Fruit fly (Drosophila melanogaster) whole organism, embryonic: Measurements from ENCODE around the gene CG6398.

Experiments used
- Awh ChIP-seq: fragments of 200-800 bp; sonication (Bioruptor generic); IDR thresholded peaks from 2 replicates; pipeline ENCODE4, ENCODE4 v1.3.6; 2022; ENCODE audit warnings: missing biosample characterization, missing genetic modification characterization
- B-H2 ChIP-seq: fragments of 200-800 bp; sonication (Bioruptor generic); optimal IDR thresholded peaks from 2 replicates; lab custom pipeline; 2018; ENCODE audit warnings: missing biosample characterization, mild to moderate bottlenecking, missing genetic modification characterization
- C15 ChIP-seq: fragments of 200-800 bp; sonication (Bioruptor generic); IDR thresholded peaks from 3 replicates; pipeline ENCODE4 v1.3.6; 2022; ENCODE audit warnings: missing biosample characterization, missing genetic modification characterization
- CG11560 ChIP-seq: fragments of 200-800 bp; sonication (Bioruptor generic); IDR thresholded peaks from 3 replicates; pipeline ENCODE4 v1.3.6; 2022; ENCODE audit warnings: missing biosample characterization, missing genetic modification characterization
- CG13296 ChIP-seq: fragments of 200-800 bp; sonication (Bioruptor generic); optimal IDR thresholded peaks from 3 replicates; lab custom pipeline; 2018; ENCODE audit warnings: missing biosample characterization, mild to moderate bottlenecking, missing genetic modification characterization
- CG15479 ChIP-seq: fragments of 200-800 bp; sonication (Bioruptor generic); optimal IDR thresholded peaks from 3 replicates; lab custom pipeline; 2019; ENCODE audit warnings: missing biosample characterization, mild to moderate bottlenecking, missing genetic modification characterization, moderate library complexity
- CG15514 ChIP-seq: fragments of 200-800 bp; sonication (Bioruptor generic); optimal IDR thresholded peaks from 3 replicates; lab custom pipeline; 2017; ENCODE audit warnings: missing biosample characterization, missing genetic modification characterization, mild to moderate bottlenecking, moderate library complexity, missing genetic modification reagents
- CG15696 ChIP-seq: fragments of 200-800 bp; sonication (Bioruptor generic); optimal IDR thresholded peaks from 2 replicates; lab custom pipeline; 2019; ENCODE audit warnings: missing biosample characterization, mild to moderate bottlenecking, missing genetic modification characterization, moderate library complexity
- CG17829 ChIP-seq: fragments of 200-800 bp; optimal IDR thresholded peaks from 2 replicates; lab custom pipeline; 2019; ENCODE audit warnings: missing biosample characterization, mild to moderate bottlenecking, missing genetic modification characterization, moderate library complexity
- CG2129 ChIP-seq: fragments of 200-800 bp; sonication (Bioruptor generic); IDR thresholded peaks from 2 replicates; pipeline ENCODE4 v1.3.6; 2022; ENCODE audit warnings: missing biosample characterization, missing genetic modification characterization; ENCODE audit not compliant: partially characterized antibody
- CG2678 ChIP-seq: fragments of 200-800 bp; sonication (Bioruptor generic); optimal IDR thresholded peaks from 3 replicates; lab custom pipeline; 2019; ENCODE audit warnings: missing biosample characterization, mild to moderate bottlenecking, missing genetic modification characterization, moderate library complexity
- CG30020 ChIP-seq: fragments of 200-800 bp; optimal IDR thresholded peaks from 2 replicates; lab custom pipeline; 2019; ENCODE audit warnings: missing biosample characterization, mild to moderate bottlenecking, missing genetic modification characterization, moderate library complexity
- CG32532 ChIP-seq: fragments of 200-800 bp; sonication (Bioruptor generic); IDR thresholded peaks from 2 replicates; pipeline ENCODE4 v1.3.6; 2022; ENCODE audit warnings: missing biosample characterization, missing genetic modification characterization
- CG3407 ChIP-seq: fragments of 200-800 bp; sonication (Bioruptor generic); optimal IDR thresholded peaks from 2 replicates; lab custom pipeline; 2018; ENCODE audit warnings: missing biosample characterization, mild to moderate bottlenecking, missing genetic modification characterization
- CG34422 ChIP-seq: fragments of 200-800 bp; sonication (Bioruptor generic); IDR thresholded peaks from 3 replicates; pipeline ENCODE4 v1.3.6; 2022; ENCODE audit warnings: missing biosample characterization, missing genetic modification characterization
- CG4282 ChIP-seq: fragments of 200-800 bp; sonication (Bioruptor generic); optimal IDR thresholded peaks from 2 replicates; lab custom pipeline; 2016; ENCODE audit warnings: missing biosample characterization, missing genetic modification characterization
- CG6175 ChIP-seq: fragments of 200-800 bp; sonication (Bioruptor generic); IDR thresholded peaks from 3 replicates; pipeline ENCODE4 v1.3.6; 2022; ENCODE audit warnings: missing biosample characterization, missing genetic modification characterization
- CG6272 ChIP-seq: fragments of 200-800 bp; sonication (Bioruptor generic); IDR thresholded peaks from 2 replicates; pipeline ENCODE4 v1.3.6; 2022; ENCODE audit warnings: missing biosample characterization, missing genetic modification characterization
- CG6689 ChIP-seq: fragments of 200-800 bp; sonication (Bioruptor generic); IDR thresholded peaks from 2 replicates; pipeline ENCODE4 v1.3.6; 2022; ENCODE audit warnings: missing biosample characterization, missing genetic modification characterization
- CG8290 ChIP-seq, 3 experiments: fragments of 200-800 bp; sonication (Bioruptor generic); optimal IDR thresholded peaks; 2 replicates each; lab custom pipeline; 2016 to 2019; ENCODE audit warnings: missing biosample characterization in 3 of 3, missing genetic modification characterization in 3 of 3, mild to moderate bottlenecking in 2 of 3, moderate library complexity in 1 of 3
- CkIIα-i1 ChIP-seq: fragments of 200-800 bp; sonication (Bioruptor generic); IDR thresholded peaks from 2 replicates; pipeline ENCODE4 v1.3.6; 2022; ENCODE audit warnings: missing biosample characterization, missing genetic modification characterization
- Dfd ChIP-seq, 2 experiments: fragments of >200 bp; optimal IDR thresholded peaks; 2 replicates each; lab custom pipeline; 2017; ENCODE audit warnings: missing biosample characterization in 2 of 2, missing genetic modification characterization in 2 of 2
- E2f2 ChIP-seq: fragments of 200-800 bp; sonication (Bioruptor generic); IDR thresholded peaks from 2 replicates; pipeline ENCODE4 v1.3.6; 2022; ENCODE audit warnings: missing biosample characterization, missing genetic modification characterization
- Eip74EF ChIP-seq, 2 experiments: fragments of 200-800 bp in 1 of 2; fragments of >200 bp in 1 of 2; sonication (Bioruptor generic) in 1 of 2; optimal IDR thresholded peaks; 2 replicates each; lab custom pipeline; 2017 to 2019; ENCODE audit warnings: missing biosample characterization in 2 of 2, missing genetic modification characterization in 2 of 2, mild to moderate bottlenecking in 1 of 2, moderate library complexity in 1 of 2
- HLH4C ChIP-seq: fragments of 200-800 bp; sonication (Bioruptor generic); IDR thresholded peaks from 3 replicates; pipeline ENCODE4 v1.3.6; 2022; ENCODE audit warnings: missing biosample characterization, missing genetic modification characterization; ENCODE audit not compliant: partially characterized antibody
- Lpt ChIP-seq: fragments of >200 bp; optimal IDR thresholded peaks from 2 replicates; lab custom pipeline; 2018; ENCODE audit warnings: missing biosample characterization, missing genetic modification characterization
- Rfx ChIP-seq: fragments of 200-800 bp; sonication (Bioruptor generic); IDR thresholded peaks from 2 replicates; pipeline ENCODE4 v1.3.6; 2022; ENCODE audit warnings: missing biosample characterization, missing genetic modification characterization
- chn ChIP-seq: fragments of 200-800 bp; sonication (Bioruptor generic); optimal IDR thresholded peaks from 2 replicates; lab custom pipeline; 2016; ENCODE audit warnings: missing biosample characterization, missing genetic modification characterization
- ci ChIP-seq: fragments of 200-800 bp; sonication (Bioruptor generic); IDR thresholded peaks from 3 replicates; pipeline ENCODE4 v1.3.6; 2022; ENCODE audit warnings: missing biosample characterization, missing genetic modification characterization
- crol ChIP-seq: fragments of 200-800 bp; sonication (Bioruptor generic); IDR thresholded peaks from 2 replicates; pipeline ENCODE4 v1.3.6; 2022; ENCODE audit warnings: missing biosample characterization, missing genetic modification characterization
- crp ChIP-seq, 2 experiments: fragments of 200-800 bp; sonication (Bioruptor generic); optimal IDR thresholded peaks; 2 replicates in 1 of 2; 3 replicates in 1 of 2; lab custom pipeline; 2017; ENCODE audit warnings: missing biosample characterization in 2 of 2, missing genetic modification characterization in 2 of 2, mild to moderate bottlenecking in 1 of 2, moderate library complexity in 1 of 2
- da ChIP-seq: fragments of 200-800 bp; sonication (Bioruptor generic); optimal IDR thresholded peaks from 2 replicates; lab custom pipeline; 2016; ENCODE audit warnings: missing biosample characterization, missing genetic modification characterization
- emc ChIP-seq: fragments of 200-800 bp; sonication (Bioruptor generic); optimal IDR thresholded peaks from 2 replicates; lab custom pipeline; 2016; ENCODE audit warnings: missing biosample characterization, missing genetic modification characterization
- kah ChIP-seq: fragments of 200-800 bp; sonication (Bioruptor generic); optimal IDR thresholded peaks from 2 replicates; lab custom pipeline; 2018; ENCODE audit warnings: missing biosample characterization, mild to moderate bottlenecking, missing genetic modification characterization
- klu ChIP-seq: fragments of 200-800 bp; sonication (Bioruptor generic); IDR thresholded peaks from 2 replicates; pipeline ENCODE4 v1.3.6; 2022; ENCODE audit warnings: missing biosample characterization, missing genetic modification characterization
- lov ChIP-seq, 2 experiments: fragments of 200-800 bp in 1 of 2; fragments of >200 bp in 1 of 2; sonication (Bioruptor generic) in 1 of 2; IDR thresholded peaks in 1 of 2; optimal IDR thresholded peaks in 1 of 2; 2 replicates in 1 of 2; 3 replicates in 1 of 2; pipeline versions ENCODE4 v1.3.6 to Lab custom; 2017 to 2022; ENCODE audit warnings: missing biosample characterization in 1 of 2, missing genetic modification characterization in 1 of 2
- pho ChIP-seq: fragments of 200-800 bp; sonication (Bioruptor generic); optimal IDR thresholded peaks from 2 replicates; lab custom pipeline; 2016; ENCODE audit warnings: missing biosample characterization, missing genetic modification characterization
- phol ChIP-seq: fragments of 200-800 bp; sonication (Bioruptor generic); optimal IDR thresholded peaks from 3 replicates; lab custom pipeline; 2018; ENCODE audit warnings: missing biosample characterization, mild to moderate bottlenecking, missing genetic modification characterization, moderate library complexity
- pzg ChIP-seq: fragments of 200-800 bp; sonication (Bioruptor generic); optimal IDR thresholded peaks from 3 replicates; lab custom pipeline; 2018; ENCODE audit warnings: missing biosample characterization, mild to moderate bottlenecking, missing genetic modification characterization, moderate library complexity
- row ChIP-seq: fragments of 200-800 bp; sonication (Bioruptor generic); IDR thresholded peaks from 3 replicates; pipeline ENCODE4 v1.3.6; 2022; ENCODE audit warnings: missing biosample characterization, missing genetic modification characterization
- sens ChIP-seq: fragments of 200-800 bp; sonication (Bioruptor generic); peaks from one replicate; lab custom pipeline; 2016; ENCODE audit warnings: missing biosample characterization, missing genetic modification characterization
- tap ChIP-seq: fragments of 200-800 bp; optimal IDR thresholded peaks from 3 replicates; lab custom pipeline; 2019; ENCODE audit warnings: missing biosample characterization, mild to moderate bottlenecking, missing genetic modification characterization, moderate library complexity
- tin ChIP-seq: fragments of 200-800 bp; sonication (Bioruptor generic); optimal IDR thresholded peaks from 3 replicates; lab custom pipeline; 2016; ENCODE audit warnings: missing biosample characterization, missing genetic modification characterization
- vfl ChIP-seq: fragments of 200-800 bp; sonication (Bioruptor generic); optimal IDR thresholded peaks from 2 replicates; lab custom pipeline; 2016; ENCODE audit warnings: missing biosample characterization, missing genetic modification characterization
- wek ChIP-seq: fragments of 200-800 bp; sonication (Bioruptor generic); optimal IDR thresholded peaks from 3 replicates; lab custom pipeline; 2018; ENCODE audit warnings: missing biosample characterization, mild to moderate bottlenecking, missing genetic modification characterization, moderate library complexity
- wor ChIP-seq: fragments of 200-800 bp; sonication (Bioruptor generic); IDR thresholded peaks from 2 replicates; pipeline ENCODE4 v1.3.6; 2022; ENCODE audit warnings: missing biosample characterization, missing genetic modification characterization
- zen ChIP-seq: fragments of 200-800 bp; sonication (Bioruptor generic); optimal IDR thresholded peaks from 3 replicates; lab custom pipeline; 2018; ENCODE audit warnings: missing biosample characterization, mild to moderate bottlenecking, missing genetic modification characterization, moderate library complexity

CG6398 gene

dm6 chrX:17829083-17829997 is 1.3 kb upstream of the CG6398 start:
- TF ChIP-seq Dfd (GFP tag; optimal IDR thresholded peaks at IDR 0.05; lab: Kevin White, UChicago), result no peak
- no peak for TF ChIP-seq CG13296 (GFP tag; lab: Kevin White, UChicago)
- TF ChIP-seq CG15479 (GFP tag; lab: Kevin White, UChicago), result peak; percentile 99
- TF ChIP-seq CG2129 (GFP tag; lab: Robert Waterston, UW), result no peak
- no peak for TF ChIP-seq emc (GFP tag; lab: Kevin White, UChicago)
- peak in 1 of 2 experiments; percentile 71 for TF ChIP-seq Eip74EF (GFP tag; optimal IDR thresholded peaks at IDR 0.05; lab: Kevin White, UChicago)
- TF ChIP-seq klu (GFP tag; lab: Robert Waterston, UW), result no peak
- peak; percentile 16; the same call in 1 of the 2 replicates for TF ChIP-seq Rfx
- TF ChIP-seq tap (tag; lab: Kevin White, UChicago), result peak; percentile 58
- peak; percentile 42; the same call in 1 of the 2 replicates for TF ChIP-seq wor (GFP tag; lab: Robert Waterston, UW)
- TF ChIP-seq CG6689 (GFP tag; lab: Robert Waterston, UW), result peak; percentile 41
- no peak for TF ChIP-seq pzg (GFP tag; lab: Kevin White, UChicago)
- TF ChIP-seq row (GFP tag; lab: Robert Waterston, UW), result no peak; the same call in 1 of the 3 replicates
- TF ChIP-seq E2f2 (GFP tag; lab: Robert Waterston, UW), result peak; percentile 29; the same call in 1 of the 2 replicates
- no peak for TF ChIP-seq CG4282
- TF ChIP-seq vfl (GFP tag; lab: Kevin White, UChicago), result no peak
- no peak for TF ChIP-seq wek (GFP tag; lab: Kevin White, UChicago)
- TF ChIP-seq CG15696 (tag; lab: Kevin White, UChicago), result peak; percentile 77
- TF ChIP-seq chn (GFP tag; lab: Kevin White, UChicago), result peak; percentile 44
- TF ChIP-seq da (GFP tag; lab: Kevin White, UChicago), result no peak
- 0 out of 3 replicates have a peak, but pooled peaks have one; percentile 17 for TF ChIP-seq CG34422 (GFP tag; lab: Robert Waterston, UW)
- no peak for TF ChIP-seq CG6272 (GFP tag; lab: Robert Waterston, UW)
- peak; percentile 38 for TF ChIP-seq kah
- no peak for TF ChIP-seq CkIIα-i1 (GFP tag; lab: Robert Waterston, UW)
- no peak for TF ChIP-seq CG11560 (tag; lab: Robert Waterston, UW)
- TF ChIP-seq Awh, result no peak
- TF ChIP-seq ci (GFP tag; lab: Robert Waterston, UW), result no peak
- peak; percentile 78 for TF ChIP-seq CG2678
- peak; percentile 78 for TF ChIP-seq zen (tag; lab: Kevin White, UChicago)
- no peak for TF ChIP-seq HLH4C
- TF ChIP-seq CG15514, result no peak
- TF ChIP-seq CG32532 (GFP tag; lab: Robert Waterston, UW), result no peak
- TF ChIP-seq C15 (GFP tag; lab: Robert Waterston, UW), result no peak
- TF ChIP-seq CG30020 (tag; lab: Kevin White, UChicago), result peak; percentile 26
- TF ChIP-seq tin (GFP tag; lab: Kevin White, UChicago), result peak; percentile 62
- TF ChIP-seq CG8290 (GFP tag; optimal IDR thresholded peaks at IDR 0.05; lab: Kevin White, UChicago), result peak; percentile 22
- TF ChIP-seq CG8290 (tag; optimal IDR thresholded peaks at IDR 0.05; lab: Kevin White, UChicago), result no peak
- no peak for TF ChIP-seq CG6175 (GFP tag; lab: Robert Waterston, UW)
- peak; percentile 90 for TF ChIP-seq sens
- TF ChIP-seq B-H2 (GFP tag; lab: Kevin White, UChicago), result no peak
- no peak for TF ChIP-seq pho (GFP tag; lab: Kevin White, UChicago)
- TF ChIP-seq crol, result no peak
- TF ChIP-seq crp (GFP tag; optimal IDR thresholded peaks at IDR 0.05; lab: Kevin White, UChicago), result peak in 1 of 2 experiments; percentile 4
- TF ChIP-seq lov (optimal IDR thresholded peaks at IDR 0.05; lab: Kevin White, UChicago), result no peak
- TF ChIP-seq lov (GFP tag; IDR thresholded peaks at IDR 0.05; lab: Robert Waterston, UW), result 0 out of 3 replicates have a peak, but pooled peaks have one; percentile 31
- no peak for TF ChIP-seq Lpt (GFP tag; lab: Kevin White, UChicago)
- peak; percentile 85 for TF ChIP-seq phol (tag; lab: Kevin White, UChicago)
- TF ChIP-seq CG3407 (GFP tag; lab: Kevin White, UChicago), result peak; percentile 65
- TF ChIP-seq CG17829 (tag; lab: Kevin White, UChicago), result peak; percentile 84
